Fruit fly (Drosophila melanogaster): ENCODE results near the gene CG4768.

The CG4768 gene

DNA sequence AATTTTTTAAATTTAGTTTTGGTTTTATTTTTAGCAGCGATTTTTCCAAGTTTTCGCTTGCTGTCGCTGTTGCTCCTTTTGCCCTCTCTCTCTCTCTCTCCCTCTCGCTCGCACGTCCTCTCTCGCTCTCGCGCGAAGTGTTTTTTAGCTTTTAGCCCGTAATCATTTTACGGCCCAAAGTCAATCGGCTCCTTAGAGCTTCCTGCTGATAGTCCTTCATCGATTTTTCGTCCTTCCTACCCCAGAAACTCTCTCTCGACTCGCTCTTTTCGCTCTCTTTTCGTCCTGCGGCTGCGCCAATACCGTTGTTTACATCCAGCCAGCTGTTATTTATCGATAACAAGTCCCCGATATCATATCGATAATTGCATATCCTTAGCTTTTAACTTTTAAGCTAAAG, 52.4 kb downstream of the CG4768 start, which contains the start of gene RSG7:
Gene RSG7 (minus strand): TSS at position 139 of the 400 bp plus-strand sequence.
- TF ChIP-seq GATAd (GFP tag; optimal IDR thresholded peaks at IDR 0.05) (no peak), Abd-B (GFP tag; optimal IDR thresholded peaks at IDR 0.05) (no peak), Dfd (GFP tag; optimal IDR thresholded peaks at IDR 0.05) (no peak), ey (GFP tag; optimal IDR thresholded peaks at IDR 0.05) (no peak)

DNA sequence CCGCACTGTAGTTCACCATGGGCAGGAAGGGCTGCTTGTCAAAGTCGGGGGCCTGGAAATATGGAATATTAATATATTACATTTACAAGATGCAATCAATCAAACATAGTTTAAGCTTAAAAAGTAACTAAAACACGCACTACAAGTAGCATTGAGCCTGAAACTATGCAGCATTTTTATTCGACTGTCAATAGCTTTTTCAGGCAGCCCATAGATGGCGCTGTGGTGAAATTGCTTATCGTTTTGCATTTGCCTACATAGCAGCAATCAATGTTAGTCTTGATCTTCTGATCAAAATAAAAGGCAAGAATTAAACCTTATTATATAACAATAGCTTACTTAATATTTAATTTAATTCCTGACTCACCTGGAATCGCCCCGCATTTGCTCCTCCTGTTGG, 54.7 kb downstream of the CG4768 start:
- no peak for TF ChIP-seq psq (GFP tag; optimal IDR thresholded peaks at IDR 0.05)
- TF ChIP-seq dmrt93B (GFP tag; optimal IDR thresholded peaks at IDR 0.05) = no peak
- no peak for TF ChIP-seq CG32264 (GFP tag; optimal IDR thresholded peaks at IDR 0.05)
- no peak for TF ChIP-seq Hnf4 (GFP tag; optimal IDR thresholded peaks at IDR 0.05)
- no peak for TF ChIP-seq OdsH (GFP tag; optimal IDR thresholded peaks at IDR 0.05)
- no peak for TF ChIP-seq tai (GFP tag; optimal IDR thresholded peaks at IDR 0.05)

Measured in whole organism, wandering third instar larva.